Worm (Caenorhabditis elegans): ENCODE results near the gene dsc-4.

dsc-4 gene

DNA sequence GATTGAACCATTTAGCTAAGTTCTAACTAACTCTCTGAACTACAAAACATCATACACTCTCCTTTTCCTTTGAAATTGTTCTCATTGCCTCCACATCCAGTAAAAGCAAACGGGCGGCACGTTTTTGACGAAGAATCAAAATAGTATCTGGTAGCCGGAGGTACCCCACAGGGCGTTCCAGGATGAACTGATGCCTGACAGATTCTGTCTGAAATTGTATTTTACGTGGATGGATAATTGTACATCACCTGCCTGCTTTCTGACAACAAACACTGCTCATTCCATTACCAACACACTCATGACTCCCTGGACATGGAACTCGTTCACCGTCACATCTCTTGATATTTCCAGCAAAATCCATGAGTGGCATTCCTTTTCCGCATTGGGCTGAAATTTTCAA lies 30.0 kb downstream of the dsc-4 start:
- TF ChIP-seq ZK546.5 (tag; optimal IDR thresholded peaks at IDR 0.05) (no peak), Y55F3AM.14 (GFP tag; optimal IDR thresholded peaks at IDR 0.05) (no peak), nhr-25 (tag; optimal IDR thresholded peaks at IDR 0.05) (no peak), nhr-77 (tag; optimal IDR thresholded peaks at IDR 0.05) (no peak), unc-55 (GFP tag; optimal IDR thresholded peaks at IDR 0.05) (no peak), sma-3 (GFP tag; optimal IDR thresholded peaks at IDR 0.05) (no peak), sem-4 (tag; optimal IDR thresholded peaks at IDR 0.05) (no peak), ceh-16 (tag; optimal IDR thresholded peaks at IDR 0.05) (no peak), sma-9 (GFP tag; optimal IDR thresholded peaks at IDR 0.05) (no peak), sma-9 (tag; optimal IDR thresholded peaks at IDR 0.05) (no peak)

DNA sequence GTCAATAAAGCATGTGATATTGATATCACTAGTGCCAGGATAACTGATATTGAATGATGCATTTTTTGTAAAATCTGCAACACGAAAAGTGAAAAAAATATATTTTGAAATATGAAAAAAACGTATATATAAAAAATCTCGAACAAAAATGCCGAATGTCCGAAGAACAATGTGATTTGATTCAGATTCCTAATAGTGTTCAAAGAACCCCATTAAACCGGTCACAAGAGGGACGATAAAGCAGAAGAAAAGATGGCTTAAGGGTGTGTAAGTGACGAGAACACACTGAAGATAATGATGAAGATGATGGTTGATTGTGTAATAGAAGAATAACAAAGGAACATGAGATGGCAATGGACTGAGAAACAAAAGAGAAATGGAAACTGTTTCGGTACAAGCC lies 32.3 kb downstream of the dsc-4 start, which contains the start of gene T21D12.14:
T21D12.14 (minus strand) TSS at position 101 of the 400 bp plus-strand sequence.
- TF ChIP-seq ztf-1 (GFP tag; conservative IDR thresholded peaks at IDR 0.05) (no peak), nhr-129 (tag; optimal IDR thresholded peaks at IDR 0.05) (no peak), skn-1 (tag; optimal IDR thresholded peaks at IDR 0.05) (no peak), crh-2 (tag; optimal IDR thresholded peaks at IDR 0.05) (no peak), C34F6.9 (tag; optimal IDR thresholded peaks at IDR 0.05) (no peak), Y55F3AM.14 (GFP tag; optimal IDR thresholded peaks at IDR 0.05) (no peak), nhr-77 (tag; optimal IDR thresholded peaks at IDR 0.05) (no peak), R02D3.7 (tag; optimal IDR thresholded peaks at IDR 0.05) (no peak), nhr-21 (tag; optimal IDR thresholded peaks at IDR 0.05) (no peak), gmeb-1 (tag; optimal IDR thresholded peaks at IDR 0.05) (no peak), ceh-16 (tag; optimal IDR thresholded peaks at IDR 0.05) (no peak), sem-4 (tag; optimal IDR thresholded peaks at IDR 0.05) (no peak), elt-1 (tag; optimal IDR thresholded peaks at IDR 0.05) (no peak), nhr-6 (tag; optimal IDR thresholded peaks at IDR 0.05) (no peak)

DNA sequence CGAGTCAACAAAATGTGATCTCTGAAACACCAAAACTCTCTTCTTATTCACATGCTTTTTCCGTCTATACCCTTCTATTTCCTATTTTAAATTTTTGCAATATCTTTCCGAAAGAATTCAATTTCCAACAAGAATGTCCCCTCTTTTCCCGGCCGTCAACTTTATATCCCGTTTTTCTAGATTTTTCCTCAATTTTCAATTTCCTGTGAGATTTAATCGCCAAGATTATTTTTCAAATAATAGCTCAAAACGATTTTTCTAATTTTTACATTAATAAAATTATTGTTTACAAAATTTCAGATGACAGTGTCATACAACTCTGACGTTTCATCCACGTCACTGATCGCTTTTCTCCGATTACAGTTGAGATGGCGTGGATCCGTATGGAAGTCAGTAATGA lies 37.0 kb downstream of the dsc-4 start, which contains the start of gene best-19:
best-19 (plus strand) TSS at position 301 of the 400 bp plus-strand sequence.
- TF ChIP-seq ztf-1 (GFP tag; conservative IDR thresholded peaks at IDR 0.05) (no peak), lin-11 (tag; optimal IDR thresholded peaks at IDR 0.05) (no peak), sem-4 (tag; optimal IDR thresholded peaks at IDR 0.05) (no peak), C34F6.9 (tag; optimal IDR thresholded peaks at IDR 0.05) (no peak), nhr-12 (tag; optimal IDR thresholded peaks at IDR 0.05) (no peak), unc-39 (tag; optimal IDR thresholded peaks at IDR 0.05) (no peak), sma-3 (GFP tag; optimal IDR thresholded peaks at IDR 0.05) (no peak), fos-1 (tag; optimal IDR thresholded peaks at IDR 0.05) (no peak), lsy-2 (tag; optimal IDR thresholded peaks at IDR 0.05) (no peak), ceh-82 (tag; optimal IDR thresholded peaks at IDR 0.05) (no peak), skn-1 (tag; optimal IDR thresholded peaks at IDR 0.05) (no peak), egl-27 (tag; optimal IDR thresholded peaks at IDR 0.05) (no peak), ZK546.5 (tag; optimal IDR thresholded peaks at IDR 0.05) (no peak), zag-1 (tag; optimal IDR thresholded peaks at IDR 0.05) (no peak), F13H6.1 (tag; optimal IDR thresholded peaks at IDR 0.05) (no peak), sma-9 (GFP tag; optimal IDR thresholded peaks at IDR 0.05) (no peak), sma-9 (tag; optimal IDR thresholded peaks at IDR 0.05) (no peak), unc-62 (GFP tag; optimal IDR thresholded peaks at IDR 0.05) (no peak), nhr-11 (tag; optimal IDR thresholded peaks at IDR 0.05) (no peak), unc-55 (GFP tag; optimal IDR thresholded peaks at IDR 0.05) (no peak), nhr-77 (tag; optimal IDR thresholded peaks at IDR 0.05) (no peak)

DNA sequence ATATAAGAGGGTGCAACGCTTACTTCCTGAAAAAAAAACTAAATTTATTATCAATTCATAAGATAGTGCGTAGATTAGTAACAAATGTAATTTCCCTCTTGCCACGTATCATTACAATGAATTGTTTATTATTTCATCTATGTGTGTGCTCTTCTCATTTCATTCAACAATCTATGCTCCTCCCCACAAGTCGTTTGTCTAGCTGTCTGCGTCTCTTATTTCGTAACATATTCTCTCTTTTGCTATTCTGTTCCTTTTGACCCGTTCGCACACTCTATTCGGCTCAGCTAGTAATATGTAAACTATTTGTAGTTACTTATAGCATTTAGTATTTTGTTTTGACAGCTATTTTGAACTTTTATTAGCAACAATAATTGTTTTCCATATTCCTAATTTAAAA lies 38.3 kb downstream of the dsc-4 start:
- TF ChIP-seq dmd-4 (tag; optimal IDR thresholded peaks at IDR 0.05) (no peak), ZK546.5 (tag; optimal IDR thresholded peaks at IDR 0.05) (no peak), ama-1 (optimal IDR thresholded peaks at IDR 0.05) (no peak), crh-2 (tag; optimal IDR thresholded peaks at IDR 0.05) (peak; percentile 67), C34F6.9 (tag; optimal IDR thresholded peaks at IDR 0.05) (peak; percentile 29), sma-9 (GFP tag; optimal IDR thresholded peaks at IDR 0.05) (peak; percentile 15), sma-9 (tag; optimal IDR thresholded peaks at IDR 0.05) (no peak)

DNA sequence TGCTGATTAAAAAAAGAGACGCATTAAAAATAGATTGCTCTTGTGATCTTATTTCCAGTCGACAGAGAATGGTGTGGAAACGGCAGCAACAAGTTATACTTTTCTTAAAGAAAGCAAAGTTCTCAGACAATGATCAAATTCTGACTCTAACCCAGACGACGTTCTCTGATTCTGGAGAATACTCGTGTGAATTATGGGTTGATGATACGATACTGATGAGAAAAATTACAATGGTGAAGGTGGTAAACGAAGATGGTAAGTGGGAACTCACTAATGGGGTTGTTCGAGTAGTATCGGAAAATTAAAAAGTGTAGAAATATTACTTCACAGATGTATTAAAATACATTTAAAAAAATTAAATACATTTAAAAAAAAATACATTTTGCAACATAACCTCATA lies 42.1 kb downstream of the dsc-4 start:
- TF ChIP-seq elt-3 (tag; optimal IDR thresholded peaks at IDR 0.05) (no peak), alr-1 (tag; optimal IDR thresholded peaks at IDR 0.05) (no peak), nhr-25 (tag; optimal IDR thresholded peaks at IDR 0.05) (no peak), lin-11 (tag; optimal IDR thresholded peaks at IDR 0.05) (no peak), ZK546.5 (tag; optimal IDR thresholded peaks at IDR 0.05) (no peak), zag-1 (tag; optimal IDR thresholded peaks at IDR 0.05) (no peak), sem-4 (tag; optimal IDR thresholded peaks at IDR 0.05) (no peak), nhr-11 (tag; optimal IDR thresholded peaks at IDR 0.05) (no peak), nhr-129 (tag; optimal IDR thresholded peaks at IDR 0.05) (no peak), R02D3.7 (tag; optimal IDR thresholded peaks at IDR 0.05) (no peak), lin-39 (tag; optimal IDR thresholded peaks at IDR 0.05) (no peak), lsy-2 (tag; optimal IDR thresholded peaks at IDR 0.05) (no peak), sma-3 (GFP tag; optimal IDR thresholded peaks at IDR 0.05) (no peak)
